Fruit fly (Drosophila melanogaster): Measurements from ENCODE around the gene Gas41.
A peak's percentile ranks its signal among the peaks of the same experiment; 100 is the strongest.

Gas41 gene

dm6 chr2L:6918517-6919202 lies 31.3 kb downstream of the Gas41 start, which contains the start of gene nop5 (continued):
- TF ChIP-seq HLHmδ (GFP tag; optimal IDR thresholded peaks at IDR 0.05) (peak; percentile 43), Med (GFP tag) (peak; percentile 89), prd (optimal IDR thresholded peaks at IDR 0.05) (no peak), prd (GFP tag; IDR thresholded peaks at IDR 0.05) (peak; percentile 37; the same call in 1 of the 3 replicates), CG3726 (GFP tag; IDR thresholded peaks at IDR 0.05) (no peak), ham (GFP tag; IDR thresholded peaks at IDR 0.05) (no peak), B-H2 (GFP tag; optimal IDR thresholded peaks at IDR 0.05) (peak; percentile 72), CG32767 (GFP tag; IDR thresholded peaks at IDR 0.05) (no peak), sima (GFP tag; optimal IDR thresholded peaks at IDR 0.05) (no peak), CG7786 (GFP tag; optimal IDR thresholded peaks at IDR 0.05) (no peak), her (GFP tag; optimal IDR thresholded peaks at IDR 0.05) (no peak), Aef1 (GFP tag; IDR thresholded peaks at IDR 0.05) (no peak), zfh1 (GFP tag; IDR thresholded peaks at IDR 0.05) (0 out of 3 replicates have a peak, but pooled peaks have one; percentile 8), mld (GFP tag; IDR thresholded peaks at IDR 0.05; ENCODE audit: partially characterized antibody) (no peak), CG17328 (GFP tag; IDR thresholded peaks at IDR 0.05) (0 out of 2 replicates have a peak, but pooled peaks have one; percentile 4), CG15011 (GFP tag; optimal IDR thresholded peaks at IDR 0.05) (no peak), CG12236 (GFP tag; optimal IDR thresholded peaks at IDR 0.05) (no peak), tio (GFP tag; optimal IDR thresholded peaks at IDR 0.05) (no peak), gem (tag; optimal IDR thresholded peaks at IDR 0.05) (peak; percentile 85), CG17359 (tag; optimal IDR thresholded peaks at IDR 0.05) (peak; percentile 46), CG10543 (GFP tag; optimal IDR thresholded peaks at IDR 0.05) (peak; percentile 85), danr (GFP tag; IDR thresholded peaks at IDR 0.05) (no peak), Xrp1 (GFP tag; IDR thresholded peaks at IDR 0.05) (peak; percentile 25; the same call in 1 of the 2 replicates), oc (tag; optimal IDR thresholded peaks at IDR 0.05) (no peak), CG4328 (GFP tag; optimal IDR thresholded peaks at IDR 0.05) (peak; percentile 84), nerfin-2 (GFP tag; IDR thresholded peaks at IDR 0.05; ENCODE audit: partially characterized antibody) (no peak), MBD-R2 (GFP tag; IDR thresholded peaks at IDR 0.05) (0 out of 2 replicates have a peak, but pooled peaks have one; percentile 7), CG1602 (GFP tag; optimal IDR thresholded peaks at IDR 0.05) (peak; percentile 47), Eip74EF (GFP tag; optimal IDR thresholded peaks at IDR 0.05) (peak in 1 of 2 experiments; percentile 67), CG12769 (tag; optimal IDR thresholded peaks at IDR 0.05) (no peak), CG17612 (GFP tag; IDR thresholded peaks at IDR 0.05) (no peak), tx (GFP tag; optimal IDR thresholded peaks at IDR 0.05) (no peak), Trl (optimal IDR thresholded peaks at IDR 0.05) (no peak), Trl (GFP tag; optimal IDR thresholded peaks at IDR 0.05) (no peak), CG9609 (GFP tag; optimal IDR thresholded peaks at IDR 0.05) (no peak), CG10267 (tag; optimal IDR thresholded peaks at IDR 0.05) (peak; percentile 69), Ptx1 (GFP tag; IDR thresholded peaks at IDR 0.05) (no peak), peb (GFP tag; IDR thresholded peaks at IDR 0.05) (no peak), pum (GFP tag; optimal IDR thresholded peaks at IDR 0.05) (no peak), CG34376 (GFP tag; optimal IDR thresholded peaks at IDR 0.05) (peak; percentile 33), sens (GFP tag) (peak; percentile 5), Ets97D (GFP tag; optimal IDR thresholded peaks at IDR 0.05) (peak; percentile 34), knrl (GFP tag; IDR thresholded peaks at IDR 0.05; ENCODE audit: partially characterized antibody) (no peak), CG14050 (GFP tag; IDR thresholded peaks at IDR 0.05) (peak; percentile 26; the same call in 1 of the 3 replicates), CG6683 (GFP tag; optimal IDR thresholded peaks at IDR 0.05) (peak; percentile 42), CG10209 (GFP tag; optimal IDR thresholded peaks at IDR 0.05) (peak; percentile 73), nmo (GFP tag; optimal IDR thresholded peaks at IDR 0.05) (peak; percentile 81), luna (GFP tag; optimal IDR thresholded peaks at IDR 0.05) (no peak), fu2 (GFP tag; optimal IDR thresholded peaks at IDR 0.05) (no peak), usp (GFP tag; optimal IDR thresholded peaks at IDR 0.05) (no peak), croc (GFP tag; conservative IDR thresholded peaks at IDR 0.05) (peak; percentile 28; the same call in 2 of the 3 replicates)

Measured in whole organism, embryonic.